Worm (Caenorhabditis elegans) whole organism, dauer: ENCODE data around the gene idpa-2.

Experiments
- unc-62 ChIP-seq: sonication (generic microtip); optimal IDR thresholded peaks from 2 replicates; lab custom pipeline; 2017; ENCODE audit warnings: missing biosample characterization, missing genetic modification reagents, missing genetic modification characterization

idpa-2 gene

ce11 chrII:8746298-8746775 lies 46.2 kb downstream of the idpa-2 start:
- no peak for TF ChIP-seq unc-62 (GFP tag; lab: Kevin White, UChicago)

ce11 chrII:8745449-8746297 lies 46.9 kb downstream of the idpa-2 start:
- no peak for TF ChIP-seq unc-62 (GFP tag; lab: Kevin White, UChicago)

- no peak for TF ChIP-seq unc-62 (GFP tag; lab: Kevin White, UChicago)
Observed at ce11 chrII:8744555-8745448, 47.7 kb downstream of the idpa-2 start.

ce11 chrII:8743379-8744173 lies 49.0 kb downstream of the idpa-2 start, which contains the start of gene mak-1:
Gene mak-1 (plus strand): TSS chrII:8744071.
- no peak for TF ChIP-seq unc-62 (GFP tag; lab: Kevin White, UChicago)

- no peak for TF ChIP-seq unc-62 (GFP tag; lab: Kevin White, UChicago)
Observed at ce11 chrII:8742972-8743371, 49.6 kb downstream of the idpa-2 start.

ce11 chrII:8742006-8742847 lies 50.3 kb downstream of the idpa-2 start:
- TF ChIP-seq unc-62 (GFP tag; lab: Kevin White, UChicago) = no peak
